Fruit fly (Drosophila melanogaster): ENCODE measurements around the gene Neb-cGP.
A peak's percentile ranks its signal among the peaks of the same experiment; 100 is the strongest.

Gene Neb-cGP

DNA sequence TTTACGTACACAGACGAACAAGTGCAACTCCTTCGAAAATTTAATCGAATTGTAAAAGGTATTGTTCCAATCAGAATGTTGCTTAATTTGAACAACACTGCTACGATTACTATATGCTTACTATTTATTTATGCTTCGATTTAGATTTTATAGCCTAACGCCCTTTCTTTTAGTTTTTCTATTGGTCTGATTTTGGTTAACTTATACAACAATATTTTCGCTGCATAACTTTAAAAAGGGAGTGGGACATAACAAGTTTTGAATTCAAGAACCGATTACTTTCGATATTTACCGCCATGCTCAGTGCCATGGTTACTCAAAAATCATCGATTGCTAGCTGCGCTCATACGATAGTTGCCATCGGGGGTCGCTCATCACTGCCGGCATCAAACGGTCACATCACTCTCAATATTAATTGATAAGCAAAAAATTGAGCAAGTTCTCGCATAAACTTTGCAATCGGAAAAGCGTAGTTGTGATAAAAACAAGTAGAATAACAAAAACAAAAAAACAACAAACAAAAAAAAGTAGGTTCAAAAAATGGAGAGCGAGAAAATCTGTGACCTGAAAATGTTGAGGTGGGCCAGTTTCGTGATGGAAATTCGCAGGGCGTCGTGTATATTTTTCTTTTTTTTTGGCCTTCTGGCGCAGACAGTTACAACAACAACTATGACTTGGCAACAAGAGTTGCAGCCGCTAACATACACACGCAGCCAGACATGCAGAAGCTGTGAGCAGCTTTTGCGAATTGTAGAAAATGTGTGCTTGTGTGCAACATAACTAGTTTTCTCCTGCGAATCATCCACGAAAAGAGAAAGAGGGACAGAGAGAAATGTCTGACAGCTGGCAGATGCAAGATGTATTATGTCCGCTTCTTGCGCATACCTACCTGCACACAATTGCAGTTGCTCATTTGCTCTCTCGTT is 18.2 kb downstream of the Neb-cGP start, which contains the start of the genes CG2887 and PPP4R2r (continued):
- no peak for TF ChIP-seq gt (GFP tag; IDR thresholded peaks at IDR 0.05)
- TF ChIP-seq CG13296 (GFP tag; optimal IDR thresholded peaks at IDR 0.05): no peak
- peak; percentile 66 for TF ChIP-seq sens (GFP tag)
- TF ChIP-seq zfh2 (GFP tag; optimal IDR thresholded peaks at IDR 0.05): no peak
- TF ChIP-seq da (GFP tag; optimal IDR thresholded peaks at IDR 0.05): no peak
- no peak for TF ChIP-seq CG10979 (tag; optimal IDR thresholded peaks at IDR 0.05)
- peak; percentile 59 for TF ChIP-seq CG12659 (GFP tag; optimal IDR thresholded peaks at IDR 0.05)
- peak; percentile 25 for TF ChIP-seq CoRest (tag; optimal IDR thresholded peaks at IDR 0.05)
- TF ChIP-seq CG1832 (GFP tag; optimal IDR thresholded peaks at IDR 0.05): no peak
- TF ChIP-seq CG7745 (tag; optimal IDR thresholded peaks at IDR 0.05): no peak
- peak; percentile 18 for TF ChIP-seq Nf-YC (tag; optimal IDR thresholded peaks at IDR 0.05)
- TF ChIP-seq CG11398 (GFP tag; optimal IDR thresholded peaks at IDR 0.05): no peak
- no peak for TF ChIP-seq CG1792 (GFP tag; optimal IDR thresholded peaks at IDR 0.05)
- no peak for TF ChIP-seq jing (GFP tag; optimal IDR thresholded peaks at IDR 0.05)
- TF ChIP-seq CG16779 (GFP tag; IDR thresholded peaks at IDR 0.05): no peak
- no peak for TF ChIP-seq az2 (GFP tag; optimal IDR thresholded peaks at IDR 0.05)
- TF ChIP-seq vfl (GFP tag; optimal IDR thresholded peaks at IDR 0.05): no peak
- no peak for TF ChIP-seq Fer3 (tag; optimal IDR thresholded peaks at IDR 0.05)
- no peak for TF ChIP-seq CG6683 (GFP tag; optimal IDR thresholded peaks at IDR 0.05)
- TF ChIP-seq gcm (GFP tag; optimal IDR thresholded peaks at IDR 0.05): no peak
- no peak for TF ChIP-seq eyg (GFP tag; optimal IDR thresholded peaks at IDR 0.05)
- TF ChIP-seq CG6689 (GFP tag; IDR thresholded peaks at IDR 0.05): no peak
- no peak for TF ChIP-seq CG3163 (GFP tag; optimal IDR thresholded peaks at IDR 0.05)
- TF ChIP-seq ewg (GFP tag; optimal IDR thresholded peaks at IDR 0.05): no peak
- no peak for TF ChIP-seq Gug (GFP tag; IDR thresholded peaks at IDR 0.05)
- TF ChIP-seq luna (GFP tag; optimal IDR thresholded peaks at IDR 0.05): no peak
- TF ChIP-seq CG34376 (GFP tag; optimal IDR thresholded peaks at IDR 0.05): peak; percentile 27
- no peak for TF ChIP-seq slbo (GFP tag; IDR thresholded peaks at IDR 0.05)
- TF ChIP-seq CG1529 (GFP tag; optimal IDR thresholded peaks at IDR 0.05): no peak
- no peak for TF ChIP-seq CG11247 (GFP tag; IDR thresholded peaks at IDR 0.05)
- no peak for TF ChIP-seq CG17912 (GFP tag; optimal IDR thresholded peaks at IDR 0.05)
- no peak for TF ChIP-seq CG8290 (GFP tag; optimal IDR thresholded peaks at IDR 0.05)
- peak in 1 of 2 experiments; percentile 61 for TF ChIP-seq CG8290 (tag; optimal IDR thresholded peaks at IDR 0.05)
- TF ChIP-seq eve (GFP tag; optimal IDR thresholded peaks at IDR 0.05): no peak
- TF ChIP-seq gro (GFP tag; optimal IDR thresholded peaks at IDR 0.05): no peak
- no peak for TF ChIP-seq wek (GFP tag; optimal IDR thresholded peaks at IDR 0.05)
- no peak for TF ChIP-seq CG17328 (GFP tag; IDR thresholded peaks at IDR 0.05)
- no peak for TF ChIP-seq hkb (optimal IDR thresholded peaks at IDR 0.05)
- no peak for TF ChIP-seq hkb (GFP tag; IDR thresholded peaks at IDR 0.05)
- no peak for TF ChIP-seq ash1 (GFP tag; optimal IDR thresholded peaks at IDR 0.05)
- no peak for TF ChIP-seq CG4854 (GFP tag; optimal IDR thresholded peaks at IDR 0.05)
- no peak for TF ChIP-seq CG7786 (GFP tag; optimal IDR thresholded peaks at IDR 0.05)
- TF ChIP-seq Dbx (GFP tag; IDR thresholded peaks at IDR 0.05): no peak
- no peak for TF ChIP-seq CG8388 (GFP tag; optimal IDR thresholded peaks at IDR 0.05)
- TF ChIP-seq Sry-β (GFP tag; optimal IDR thresholded peaks at IDR 0.05): peak; percentile 64
- TF ChIP-seq CG10543 (GFP tag; optimal IDR thresholded peaks at IDR 0.05): no peak
- no peak for TF ChIP-seq jumu (GFP tag; optimal IDR thresholded peaks at IDR 0.05)
- no peak for TF ChIP-seq tin (GFP tag; optimal IDR thresholded peaks at IDR 0.05)
- TF ChIP-seq unc-4 (GFP tag; IDR thresholded peaks at IDR 0.05; ENCODE audit: partially characterized antibody): peak; percentile 91
- TF ChIP-seq fd3F (GFP tag; optimal IDR thresholded peaks at IDR 0.05): no peak
- no peak for TF ChIP-seq CG13123 (GFP tag; optimal IDR thresholded peaks at IDR 0.05)
